Fruit fly (Drosophila melanogaster) whole organism, prepupa: ENCODE data around the gene beta4GalT7.
A peak's percentile ranks its signal among the peaks of the same experiment; 100 is the strongest.

ENCODE experiments used
- CG10631 ChIP-seq: fragments of 200-800 bp; sonication (Bioruptor generic); optimal IDR thresholded peaks from 2 replicates; lab custom pipeline; 2016; ENCODE audit warnings: missing biosample characterization, missing genetic modification characterization
- CG11294 ChIP-seq: fragments of 200-800 bp; sonication (Bioruptor generic); IDR thresholded peaks from 2 replicates; pipeline ENCODE4 v1.3.6; 2022; ENCODE audit warnings: missing biosample characterization, missing genetic modification characterization
- CG11902 ChIP-seq: fragments of 200-800 bp; sonication (Bioruptor generic); optimal IDR thresholded peaks from 3 replicates; lab custom pipeline; 2016; ENCODE audit warnings: missing biosample characterization, missing genetic modification characterization
- CG15336 ChIP-seq: fragments of 200-800 bp; sonication (Bioruptor generic); IDR thresholded peaks from 2 replicates; pipeline ENCODE4 v1.3.6; 2022; ENCODE audit warnings: missing biosample characterization, missing genetic modification characterization
- CG1621 ChIP-seq: fragments of 200-800 bp; sonication (Bioruptor generic); optimal IDR thresholded peaks from 3 replicates; lab custom pipeline; 2018; ENCODE audit warnings: missing biosample characterization, mild to moderate bottlenecking, missing genetic modification characterization
- CG16779 ChIP-seq: fragments of 200-800 bp; sonication (Bioruptor generic); optimal IDR thresholded peaks from 3 replicates; lab custom pipeline; 2017; ENCODE audit warnings: missing biosample characterization, mild to moderate bottlenecking, missing genetic modification characterization
- CG3032 ChIP-seq: fragments of 200-800 bp; optimal IDR thresholded peaks from 2 replicates; lab custom pipeline; 2019; ENCODE audit warnings: missing biosample characterization, mild to moderate bottlenecking, missing genetic modification characterization, moderate library complexity
- CG31627 ChIP-seq: fragments of 200-800 bp; sonication (Bioruptor generic); optimal IDR thresholded peaks from 3 replicates; lab custom pipeline; 2016; ENCODE audit warnings: missing biosample characterization, missing genetic modification characterization
- CG32006 ChIP-seq: fragments of 200-800 bp; sonication (Bioruptor generic); optimal IDR thresholded peaks from 3 replicates; lab custom pipeline; 2017; ENCODE audit warnings: missing biosample characterization, mild to moderate bottlenecking, missing genetic modification characterization
- CG34406 ChIP-seq: fragments of 200-800 bp; sonication (Bioruptor generic); optimal IDR thresholded peaks from 3 replicates; lab custom pipeline; 2016; ENCODE audit warnings: missing biosample characterization, missing genetic modification characterization
- CG3919 ChIP-seq: fragments of 200-800 bp; sonication (Bioruptor generic); optimal IDR thresholded peaks from 3 replicates; lab custom pipeline; 2016; ENCODE audit warnings: missing biosample characterization, missing genetic modification characterization
- CG6163 ChIP-seq: fragments of 200-800 bp; sonication (Bioruptor generic); IDR thresholded peaks from 3 replicates; pipeline ENCODE4 v1.3.6; 2022; ENCODE audit warnings: missing biosample characterization, missing genetic modification characterization
- CG6792 ChIP-seq: fragments of 200-800 bp; sonication (Bioruptor generic); optimal IDR thresholded peaks from 3 replicates; lab custom pipeline; 2016; ENCODE audit warnings: missing biosample characterization, missing genetic modification characterization
- CG6808 ChIP-seq: fragments of 200-800 bp; sonication (Bioruptor generic); optimal IDR thresholded peaks from 3 replicates; lab custom pipeline; 2017; ENCODE audit warnings: missing biosample characterization, missing genetic modification characterization, mild to moderate bottlenecking, moderate library complexity, missing genetic modification reagents
- CG7368 ChIP-seq: fragments of 200-800 bp; sonication (Bioruptor generic); optimal IDR thresholded peaks from 3 replicates; lab custom pipeline; 2016; ENCODE audit warnings: missing biosample characterization, missing genetic modification characterization
- Eip75B ChIP-seq: fragments of 200-800 bp; sonication (Bioruptor generic); optimal IDR thresholded peaks from 3 replicates; lab custom pipeline; 2016; ENCODE audit warnings: missing biosample characterization, missing genetic modification characterization
- Eip78C ChIP-seq: fragments of 200-800 bp; sonication (Bioruptor generic); peaks from one replicate; lab custom pipeline; 2016; ENCODE audit warnings: missing biosample characterization, missing genetic modification characterization
- Ets21C ChIP-seq: fragments of 200-800 bp; sonication (Bioruptor generic); optimal IDR thresholded peaks from 3 replicates; lab custom pipeline; 2016; ENCODE audit warnings: missing biosample characterization, missing genetic modification characterization
- Ets96B ChIP-seq: fragments of 200-800 bp; optimal IDR thresholded peaks from 2 replicates; lab custom pipeline; 2019; ENCODE audit warnings: missing biosample characterization, mild to moderate bottlenecking, missing genetic modification characterization, moderate library complexity
- Gug ChIP-seq: fragments of 200-800 bp; sonication (Bioruptor generic); IDR thresholded peaks from 2 replicates; pipeline ENCODE4 v1.3.6; 2022; ENCODE audit warnings: missing biosample characterization, missing genetic modification characterization
- Hr38 ChIP-seq: sonication (Bioruptor generic); optimal IDR thresholded peaks from 2 replicates; lab custom pipeline; 2016; ENCODE audit warnings: missing biosample characterization, missing genetic modification characterization
- Hr39 ChIP-seq: fragments of 200-800 bp; sonication (Bioruptor generic); optimal IDR thresholded peaks from 2 replicates; lab custom pipeline; 2016; ENCODE audit warnings: missing biosample characterization, missing genetic modification characterization
- Hr4 ChIP-seq: fragments of 200-800 bp; sonication (Bioruptor generic); optimal IDR thresholded peaks from 3 replicates; lab custom pipeline; 2016; ENCODE audit warnings: missing biosample characterization, missing genetic modification characterization
- Lpt ChIP-seq: fragments of 200-800 bp; sonication (Bioruptor generic); optimal IDR thresholded peaks from 3 replicates; lab custom pipeline; 2016; ENCODE audit warnings: missing biosample characterization, missing genetic modification characterization
- Sox102F ChIP-seq: fragments of 200-800 bp; sonication (Bioruptor generic); optimal IDR thresholded peaks from 2 replicates; lab custom pipeline; 2016; ENCODE audit warnings: missing biosample characterization, mild to moderate bottlenecking, missing genetic modification characterization
- Sox14 ChIP-seq: fragments of 200-800 bp; sonication (Bioruptor generic); optimal IDR thresholded peaks from 3 replicates; lab custom pipeline; 2016; ENCODE audit warnings: missing biosample characterization, missing genetic modification characterization
- Sox15 ChIP-seq: fragments of 200-800 bp; sonication (Bioruptor generic); optimal IDR thresholded peaks from 3 replicates; lab custom pipeline; 2016; ENCODE audit warnings: missing biosample characterization, missing genetic modification characterization
- achi ChIP-seq: fragments of 200-800 bp; sonication (Bioruptor generic); optimal IDR thresholded peaks from 3 replicates; lab custom pipeline; 2016; ENCODE audit warnings: missing biosample characterization, missing genetic modification characterization
- dac ChIP-seq: fragments of 200-800 bp; sonication (Bioruptor generic); optimal IDR thresholded peaks from 2 replicates; lab custom pipeline; 2017; ENCODE audit warnings: missing biosample characterization, mild to moderate bottlenecking, missing genetic modification characterization
- eg ChIP-seq: fragments of 200-800 bp; sonication (Bioruptor generic); IDR thresholded peaks from 3 replicates; pipeline ENCODE4 v1.3.6; 2022; ENCODE audit warnings: missing biosample characterization, missing genetic modification characterization
- esn ChIP-seq: fragments of 200-800 bp; sonication (Bioruptor generic); optimal IDR thresholded peaks from 2 replicates; lab custom pipeline; 2016; ENCODE audit warnings: missing biosample characterization, mild to moderate bottlenecking, missing genetic modification characterization, moderate library complexity
- fd85E ChIP-seq: fragments of 200-800 bp; sonication (Bioruptor generic); optimal IDR thresholded peaks from 3 replicates; lab custom pipeline; 2016; ENCODE audit warnings: missing biosample characterization, missing genetic modification characterization
- fkh ChIP-seq: fragments of 200-800 bp; sonication (Bioruptor generic); optimal IDR thresholded peaks from 3 replicates; lab custom pipeline; 2017; ENCODE audit warnings: missing biosample characterization, mild to moderate bottlenecking, missing genetic modification characterization, moderate library complexity
- lz ChIP-seq: fragments of 200-800 bp; sonication (Bioruptor generic); optimal IDR thresholded peaks from 3 replicates; lab custom pipeline; 2016; ENCODE audit warnings: missing biosample characterization, missing genetic modification characterization
- net ChIP-seq: fragments of 200-800 bp; sonication (Bioruptor generic); optimal IDR thresholded peaks from 3 replicates; lab custom pipeline; 2016; ENCODE audit warnings: missing biosample characterization, missing genetic modification characterization
- salr ChIP-seq, 2 experiments: fragments of 200-800 bp; sonication (Bioruptor generic); optimal IDR thresholded peaks; 3 replicates each; lab custom pipeline; 2016 to 2018; ENCODE audit warnings: missing biosample characterization in 2 of 2, missing genetic modification characterization in 2 of 2, mild to moderate bottlenecking in 1 of 2
- spab ChIP-seq: fragments of 200-800 bp; sonication (Bioruptor generic); optimal IDR thresholded peaks from 2 replicates; lab custom pipeline; 2017; ENCODE audit warnings: missing biosample characterization, mild to moderate bottlenecking, missing genetic modification characterization, missing genetic modification reagents
- ss ChIP-seq, 2 experiments: fragments of 200-800 bp; sonication (Bioruptor generic); optimal IDR thresholded peaks; 2 replicates in 1 of 2; 3 replicates in 1 of 2; lab custom pipeline; 2017 to 2018; ENCODE audit warnings: mild to moderate bottlenecking in 2 of 2, missing biosample characterization in 2 of 2, missing genetic modification characterization in 2 of 2, moderate library complexity in 1 of 2
- svp ChIP-seq: fragments of 200-800 bp; sonication (Bioruptor generic); peaks from one replicate; lab custom pipeline; 2016; ENCODE audit warnings: missing biosample characterization, missing genetic modification characterization
- topi ChIP-seq: fragments of 200-800 bp; sonication (Bioruptor generic); optimal IDR thresholded peaks from 3 replicates; lab custom pipeline; 2016; ENCODE audit warnings: missing biosample characterization, missing genetic modification characterization

beta4GalT7 gene

dm6 chr3R:25056488-25057157 lies 33.6 kb downstream of the beta4GalT7 start:
- TF ChIP-seq Gug (GFP tag; lab: Robert Waterston, UW) (no peak), lz (GFP tag; lab: Kevin White, UChicago) (no peak), CG3919 (GFP tag; lab: Kevin White, UChicago) (no peak), CG15336 (GFP tag; lab: Robert Waterston, UW) (no peak), eg (GFP tag; lab: Robert Waterston, UW) (no peak), salr (GFP tag; optimal IDR thresholded peaks at IDR 0.05; lab: Kevin White, UChicago) (no peak), Sox15 (GFP tag; lab: Kevin White, UChicago) (no peak), CG11294 (GFP tag; lab: Robert Waterston, UW) (no peak), CG6163 (no peak), CG32006 (GFP tag; lab: Kevin White, UChicago) (no peak), Ets21C (GFP tag; lab: Kevin White, UChicago) (no peak), CG6808 (GFP tag; lab: Kevin White, UChicago) (no peak), Lpt (GFP tag; lab: Kevin White, UChicago) (no peak), Ets96B (no peak), Eip78C (GFP tag; lab: Kevin White, UChicago) (no peak), ss (GFP tag; optimal IDR thresholded peaks at IDR 0.05; lab: Kevin White, UChicago) (no peak), fd85E (no peak), topi (GFP tag; lab: Kevin White, UChicago) (no peak)

dm6 chr3R:25060462-25060861 lies 37.4 kb downstream of the beta4GalT7 start:
- TF ChIP-seq Hr38 (GFP tag; lab: Kevin White, UChicago) (no peak), Sox102F (no peak), net (GFP tag; lab: Kevin White, UChicago) (no peak), achi (GFP tag; lab: Kevin White, UChicago) (no peak)

DNA sequence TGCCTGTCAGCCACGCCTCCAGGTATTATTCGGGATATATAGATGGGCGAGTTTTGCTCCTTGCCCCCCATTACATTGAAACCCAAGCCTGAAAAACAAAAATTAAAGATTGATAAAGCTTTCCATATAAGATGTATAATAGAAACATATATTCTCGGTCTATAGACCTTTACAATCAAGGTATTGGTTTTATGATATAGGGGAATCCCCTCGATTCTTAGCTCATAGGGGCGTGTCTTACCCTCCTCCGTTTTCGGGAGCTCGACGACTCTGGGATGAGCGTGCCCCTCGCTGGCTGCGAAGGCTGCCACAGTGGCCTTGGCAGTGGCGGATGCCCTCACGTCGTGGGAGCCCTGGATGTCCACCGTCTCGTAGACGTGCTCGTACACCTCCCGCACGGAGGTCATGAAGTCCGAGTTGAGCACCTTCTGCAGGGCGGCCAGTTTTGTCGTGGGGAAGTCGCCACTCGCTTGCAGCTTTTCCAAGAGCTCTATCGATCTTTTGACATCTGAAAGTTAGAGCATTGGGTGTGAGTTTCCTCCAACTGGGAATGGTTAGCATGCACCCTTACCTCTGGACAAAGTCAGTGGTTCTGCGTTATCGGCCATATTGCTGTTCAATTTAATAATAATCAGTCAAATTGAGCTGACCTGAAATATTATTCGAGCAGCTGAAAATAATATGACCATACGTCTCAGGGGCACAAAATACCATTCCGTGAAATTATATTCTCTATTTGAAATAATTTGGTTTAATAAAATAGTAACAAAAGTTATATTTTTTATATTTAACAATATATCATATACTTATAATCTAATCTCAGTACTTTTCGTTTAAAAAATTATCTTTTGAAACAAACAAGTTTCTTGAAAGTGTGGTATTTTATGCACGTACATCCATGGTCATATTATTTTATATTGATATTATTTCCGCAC lies 42.1 kb downstream of the beta4GalT7 start, which contains the start of the genes veli and PQBP1:
TSS of gene veli (minus strand) at position 685 of the 935 bp plus-strand sequence.
TSS of gene PQBP1 (plus strand) at position 885 of the 935 bp plus-strand sequence.
- TF ChIP-seq CG6792: no peak
- TF ChIP-seq Hr4 (GFP tag; lab: Kevin White, UChicago): no peak
- peak; percentile 45 for TF ChIP-seq fkh (GFP tag; lab: Kevin White, UChicago)
- no peak for TF ChIP-seq fd85E
- TF ChIP-seq CG16779 (tag; lab: Kevin White, UChicago): no peak

DNA sequence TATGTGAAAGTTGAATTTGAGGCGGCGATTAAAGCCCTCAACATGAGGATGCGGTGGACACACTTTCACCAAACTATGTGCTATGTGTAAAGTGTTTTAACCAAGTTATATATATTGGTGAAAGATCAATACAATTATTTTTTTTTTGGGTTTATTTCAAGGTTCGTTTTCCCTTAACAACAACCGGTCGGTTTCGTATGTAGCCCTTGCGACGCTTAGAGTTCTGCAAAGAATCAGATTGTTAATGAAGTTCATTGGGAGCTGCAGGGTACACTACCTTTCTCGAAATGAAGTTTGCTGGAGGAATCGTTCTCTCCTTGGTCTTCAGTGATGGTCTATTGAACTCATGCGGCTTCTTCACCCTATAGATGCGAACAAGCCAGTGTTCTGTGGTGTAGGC lies 43.8 kb downstream of the beta4GalT7 start:
- TF ChIP-seq Lpt (GFP tag; lab: Kevin White, UChicago): no peak
- TF ChIP-seq spab (GFP tag; lab: Kevin White, UChicago): no peak
- TF ChIP-seq Eip78C (GFP tag; lab: Kevin White, UChicago): no peak
- no peak for TF ChIP-seq CG3919 (GFP tag; lab: Kevin White, UChicago)
- no peak for TF ChIP-seq CG34406 (GFP tag; lab: Kevin White, UChicago)
- TF ChIP-seq Hr39: no peak

DNA sequence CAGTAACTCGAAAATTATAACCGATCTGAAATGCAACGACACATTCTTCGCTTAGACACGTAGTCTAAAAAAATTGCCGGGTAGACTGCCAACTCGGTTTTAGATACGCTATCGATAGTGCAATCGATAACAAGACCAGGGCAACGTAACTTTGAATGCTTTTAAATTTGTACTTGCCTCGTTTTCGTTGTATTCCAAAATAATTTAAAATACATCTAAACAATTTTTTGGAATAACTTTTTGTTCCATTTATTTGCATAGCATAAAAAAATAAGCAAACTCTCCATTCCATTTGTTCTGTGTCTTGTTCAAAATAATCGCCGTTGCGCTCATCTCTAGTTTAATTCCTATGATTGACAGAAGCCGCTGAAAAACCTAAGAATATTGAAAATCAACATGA lies 46.5 kb downstream of the beta4GalT7 start, which contains the start of the genes Stt3B and CG11839:
TSS of gene Stt3B (minus strand) at position 69 of the 400 bp plus-strand sequence.
TSS of gene CG11839 (plus strand) at position 359 of the 400 bp plus-strand sequence.
- TF ChIP-seq CG3032 (tag; lab: Kevin White, UChicago) (peak; percentile 67), Sox102F (no peak), Hr4 (GFP tag; lab: Kevin White, UChicago) (no peak), dac (GFP tag; lab: Kevin White, UChicago) (no peak), fkh (GFP tag; lab: Kevin White, UChicago) (peak; percentile 64), CG32006 (GFP tag; lab: Kevin White, UChicago) (no peak), svp (no peak), Sox14 (GFP tag; lab: Kevin White, UChicago) (no peak), topi (GFP tag; lab: Kevin White, UChicago) (no peak), CG7368 (GFP tag; lab: Kevin White, UChicago) (no peak), CG6808 (GFP tag; lab: Kevin White, UChicago) (no peak), esn (peak; percentile 77), CG31627 (GFP tag; lab: Kevin White, UChicago) (peak; percentile 85), lz (GFP tag; lab: Kevin White, UChicago) (peak; percentile 81), Ets21C (GFP tag; lab: Kevin White, UChicago) (no peak), CG6163 (no peak), Eip75B (no peak), CG10631 (GFP tag; lab: Kevin White, UChicago) (peak; percentile 72), Hr38 (GFP tag; lab: Kevin White, UChicago) (peak; percentile 10), CG1621 (tag; lab: Kevin White, UChicago) (peak; percentile 73), Gug (GFP tag; lab: Robert Waterston, UW) (no peak), CG11902 (peak; percentile 32), CG3919 (GFP tag; lab: Kevin White, UChicago) (no peak)
